Fruit fly (Drosophila melanogaster) Kc167 (cell line): Measurements from ENCODE around the gene sol.
A peak's percentile ranks its signal among the peaks of the same experiment; 100 is the strongest.

Experiments
- Myc ChIP-seq: fragments of >200 bp; optimal IDR thresholded peaks from 2 replicates; lab custom pipeline; 2017; ENCODE audit warnings: missing external identifiers
- Sin3A ChIP-seq: fragments of >200 bp; optimal IDR thresholded peaks from 2 replicates; lab custom pipeline; 2018; ENCODE audit warnings: missing external identifiers
- h ChIP-seq: fragments of >200 bp; optimal IDR thresholded peaks from 3 replicates; lab custom pipeline; 2018; ENCODE audit warnings: missing external identifiers
- insv ChIP-seq: fragments of >200 bp; optimal IDR thresholded peaks from 3 replicates; lab custom pipeline; 2018; ENCODE audit warnings: missing external identifiers
- psq ChIP-seq: fragments of >200 bp; optimal IDR thresholded peaks from 2 replicates; lab custom pipeline; 2017; ENCODE audit warnings: missing external identifiers
- ttk ChIP-seq: sonication (Bioruptor generic); optimal IDR thresholded peaks from 2 replicates; lab custom pipeline; 2017; ENCODE audit warnings: missing external identifiers

The sol gene

dm6 chrX:21349800-21350309, at the start of gene sol, which contains the start of gene peng:
sol (plus strand) TSS chrX:21350280.
peng (minus strand) TSS chrX:21349843.
- TF ChIP-seq ttk (lab: Kevin White, UChicago) (no peak), h (no peak), Myc (lab: Kevin White, UChicago) (no peak), psq (no peak), insv (no peak), Sin3A (lab: Kevin White, UChicago) (no peak)

dm6 chrX:21306485-21307142, 43.5 kb upstream of the sol start, which contains the start of gene Abca3:
Abca3 (minus strand) TSS chrX:21306665.
- TF ChIP-seq insv: no peak
- no peak for TF ChIP-seq Myc (lab: Kevin White, UChicago)
- no peak for TF ChIP-seq Sin3A (lab: Kevin White, UChicago)
- TF ChIP-seq psq: no peak
- no peak for TF ChIP-seq ttk (lab: Kevin White, UChicago)
- TF ChIP-seq h: no peak

DNA sequence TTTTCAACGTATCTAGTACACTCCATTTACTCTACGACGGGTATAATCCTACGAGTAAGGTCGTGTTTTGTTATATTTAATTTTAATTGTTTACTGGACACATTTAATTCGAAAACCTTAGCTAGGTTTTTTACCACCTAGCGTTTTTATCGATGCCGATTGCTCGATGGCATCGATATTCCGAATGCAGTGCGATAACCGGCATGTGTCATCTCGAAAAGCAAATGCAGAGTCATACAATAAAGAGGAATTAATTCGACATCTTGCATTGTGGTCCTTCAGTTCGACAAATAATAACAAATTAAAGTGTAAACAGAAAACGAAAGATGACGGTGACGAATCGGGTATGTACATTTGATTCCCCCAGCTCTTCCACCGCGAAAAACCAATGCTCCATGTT, 34.2 kb upstream of the sol start, which contains the start of gene Rpt6:
Gene Rpt6, plus strand, starts transcription at position 201 of the 400 bp plus-strand sequence.
- TF ChIP-seq insv (no peak), h (no peak), psq (no peak), Myc (lab: Kevin White, UChicago) (no peak), Sin3A (lab: Kevin White, UChicago) (no peak), ttk (lab: Kevin White, UChicago) (no peak)

- TF ChIP-seq Sin3A (lab: Kevin White, UChicago): no peak
- TF ChIP-seq psq: no peak
- no peak for TF ChIP-seq h
- no peak for TF ChIP-seq insv
- no peak for TF ChIP-seq Myc (lab: Kevin White, UChicago)
- TF ChIP-seq ttk (lab: Kevin White, UChicago): no peak
Measured at dm6 chrX:21317422-21317821, 32.7 kb upstream of the sol start, which contains the start of gene CG1801. CG1801 (minus strand) TSS chrX:21317522.

- TF ChIP-seq Sin3A (lab: Kevin White, UChicago) (no peak), insv (no peak), ttk (lab: Kevin White, UChicago) (no peak), h (no peak), psq (no peak), Myc (lab: Kevin White, UChicago) (no peak)
Measured at dm6 chrX:21319202-21319772, 30.8 kb upstream of the sol start, which contains the start of the genes SLIRP1 and anox. SLIRP1 (minus strand) TSS chrX:21319296. anox (minus strand) TSS chrX:21319296.

DNA sequence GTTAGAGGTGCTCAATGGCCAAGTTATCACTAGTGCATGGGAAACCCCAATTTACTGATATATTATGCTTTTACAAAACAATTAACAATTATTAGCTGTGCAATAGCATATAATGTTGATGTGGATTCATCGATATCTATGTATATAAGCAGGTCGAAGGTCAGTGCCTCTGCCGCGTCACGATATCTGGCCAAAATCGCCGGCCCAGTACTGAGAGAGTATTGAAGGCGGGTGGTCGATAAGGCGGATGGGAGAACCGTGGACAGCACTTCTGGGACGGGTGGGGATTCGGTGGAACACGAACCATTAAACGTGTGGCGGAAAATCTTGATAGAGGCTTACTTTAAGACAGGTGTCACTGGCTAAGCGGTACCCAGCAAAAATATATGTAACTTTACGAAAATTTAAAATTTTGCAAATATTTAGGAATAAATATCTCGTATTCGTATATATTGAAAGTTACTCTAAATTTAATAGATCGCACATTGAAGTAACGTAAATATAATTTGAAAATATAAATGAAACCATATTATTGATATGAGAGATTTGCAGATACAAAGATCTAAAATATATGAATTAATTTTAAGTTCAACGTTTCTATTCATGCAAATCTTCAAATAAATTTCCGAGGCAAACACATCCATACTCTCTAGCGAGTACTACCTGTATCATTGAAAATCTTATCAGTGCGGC, 27.6 kb upstream of the sol start:
- no peak for TF ChIP-seq ttk (lab: Kevin White, UChicago)

dm6 chrX:21323171-21323695, 26.8 kb upstream of the sol start:
- TF ChIP-seq Sin3A (lab: Kevin White, UChicago) (no peak), insv (no peak), Myc (lab: Kevin White, UChicago) (no peak), h (no peak), ttk (lab: Kevin White, UChicago) (no peak), psq (no peak)

DNA sequence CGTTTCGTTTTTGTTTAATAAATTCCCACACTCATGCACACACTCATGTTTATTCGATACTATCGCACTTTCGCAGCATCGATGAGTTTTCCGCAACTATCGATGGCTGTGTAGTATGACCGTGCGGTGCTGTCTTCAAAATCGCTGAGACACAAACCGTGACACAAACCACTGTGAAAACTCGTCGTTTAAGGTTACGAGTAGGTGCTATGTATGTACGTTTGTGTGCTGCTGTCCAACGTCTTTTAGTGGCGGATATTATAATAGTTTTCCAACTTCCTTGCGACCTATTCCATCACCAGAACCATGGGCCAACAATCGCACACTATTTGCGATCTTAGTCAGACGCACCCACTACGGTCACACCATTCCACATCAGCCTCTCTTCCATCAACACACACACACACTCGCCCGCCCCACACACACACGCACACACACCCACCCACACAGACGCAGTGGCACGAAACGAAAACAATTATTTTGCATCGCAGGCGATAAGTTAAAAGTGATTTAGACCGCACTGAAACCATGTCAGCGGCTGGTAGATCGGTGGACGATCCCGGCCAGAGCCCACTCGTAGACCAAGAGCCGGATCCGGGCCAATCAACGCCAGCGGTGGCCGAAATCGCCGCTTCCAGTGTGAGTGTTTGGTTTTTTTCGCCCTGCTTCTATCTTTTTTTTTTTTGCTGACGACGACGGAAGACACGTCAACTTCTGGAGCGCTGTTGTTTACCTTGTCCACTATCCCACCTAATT, 26.0 kb upstream of the sol start, which contains the start of the genes Dd and CG1486:
Gene Dd, minus strand, starts transcription at position 77 of the 756 bp plus-strand sequence.
Gene CG1486, plus strand, starts transcription at position 114 of the 756 bp plus-strand sequence.
- TF ChIP-seq Sin3A (lab: Kevin White, UChicago): peak; percentile 13
- no peak for TF ChIP-seq ttk (lab: Kevin White, UChicago)

dm6 chrX:21333135-21333534, 16.9 kb upstream of the sol start:
- TF ChIP-seq ttk (lab: Kevin White, UChicago) (no peak), insv (no peak), Sin3A (lab: Kevin White, UChicago) (no peak), Myc (lab: Kevin White, UChicago) (no peak), psq (no peak), h (no peak)

DNA sequence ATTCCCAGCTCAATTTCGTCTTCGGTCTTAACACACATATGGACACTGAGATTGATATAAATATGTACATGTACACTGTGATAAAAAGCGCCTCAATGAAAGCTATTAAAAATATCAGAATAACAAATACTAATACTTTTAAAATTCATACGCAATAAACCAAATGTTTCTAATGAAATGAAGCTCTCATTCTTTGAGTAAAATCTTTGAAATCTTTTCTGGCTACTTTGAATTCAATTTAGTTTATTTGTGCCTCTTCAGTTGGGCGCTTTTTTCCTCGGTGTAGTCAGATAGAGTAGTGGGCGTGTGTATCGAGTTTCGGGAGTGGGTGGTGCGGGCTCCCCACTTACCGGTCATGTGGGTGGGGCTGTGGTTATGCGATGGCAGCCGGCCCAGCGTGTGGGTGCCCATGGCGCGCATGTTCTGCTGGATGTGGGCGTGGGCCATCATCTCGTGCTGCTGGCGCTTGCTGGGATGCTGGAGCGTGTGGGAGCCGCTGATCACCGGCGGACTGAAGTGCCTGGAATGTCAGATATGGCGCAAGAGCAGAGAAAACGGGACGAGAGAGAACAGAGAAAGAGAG, 15.5 kb upstream of the sol start:
- no peak for TF ChIP-seq h
- TF ChIP-seq psq: no peak
- TF ChIP-seq ttk (lab: Kevin White, UChicago): no peak
- no peak for TF ChIP-seq insv
- TF ChIP-seq Myc (lab: Kevin White, UChicago): no peak
- no peak for TF ChIP-seq Sin3A (lab: Kevin White, UChicago)

- TF ChIP-seq h: no peak
- TF ChIP-seq psq: no peak
- no peak for TF ChIP-seq insv
- TF ChIP-seq Sin3A (lab: Kevin White, UChicago): no peak
- no peak for TF ChIP-seq ttk (lab: Kevin White, UChicago)
- TF ChIP-seq Myc (lab: Kevin White, UChicago): no peak
Measured at dm6 chrX:21337057-21337456, 13.0 kb upstream of the sol start.
